Fruit fly (Drosophila melanogaster): Measurements from ENCODE around the gene ac.
A peak's percentile ranks its signal among the peaks of the same experiment; 100 is the strongest.

ac gene

DNA sequence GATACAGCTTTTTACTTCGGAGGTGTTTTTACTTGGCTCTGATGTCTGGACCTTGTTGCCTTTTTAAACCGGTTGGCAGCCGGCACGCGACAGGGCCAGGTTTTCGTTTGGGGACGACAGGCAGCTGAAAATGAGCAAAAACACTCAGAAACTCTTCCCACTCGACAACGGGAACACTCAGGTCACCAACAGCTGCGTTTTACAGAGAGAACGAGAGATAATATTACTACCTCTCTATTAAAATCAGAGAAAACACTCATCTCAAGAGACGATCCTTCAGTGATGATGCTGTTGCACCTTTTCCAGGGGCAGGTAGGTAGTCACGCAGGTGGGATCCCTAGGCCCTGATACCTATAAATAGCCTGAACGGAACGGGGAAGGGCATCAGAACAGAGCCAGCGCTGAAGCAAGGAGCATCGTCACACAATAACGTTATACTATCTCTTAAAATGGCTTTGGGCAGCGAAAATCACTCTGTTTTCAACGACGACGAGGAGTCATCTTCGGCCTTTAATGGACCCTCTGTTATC, at the start of gene ac:
Gene ac (plus strand): TSS at position 387 of the 530 bp plus-strand sequence.
- TF ChIP-seq Dif (GFP tag; optimal IDR thresholded peaks at IDR 0.05; ENCODE audit: partially characterized antibody): peak; percentile 26
- no peak for TF ChIP-seq CrebA (GFP tag; optimal IDR thresholded peaks at IDR 0.05; ENCODE audit: borderline replicate concordance)
- peak; percentile 7 for TF ChIP-seq Rel (GFP tag; optimal IDR thresholded peaks at IDR 0.05)
- TF ChIP-seq Rel (tag; optimal IDR thresholded peaks at IDR 0.05): no peak
- TF ChIP-seq fru (GFP tag; optimal IDR thresholded peaks at IDR 0.05): peak; percentile 42

DNA sequence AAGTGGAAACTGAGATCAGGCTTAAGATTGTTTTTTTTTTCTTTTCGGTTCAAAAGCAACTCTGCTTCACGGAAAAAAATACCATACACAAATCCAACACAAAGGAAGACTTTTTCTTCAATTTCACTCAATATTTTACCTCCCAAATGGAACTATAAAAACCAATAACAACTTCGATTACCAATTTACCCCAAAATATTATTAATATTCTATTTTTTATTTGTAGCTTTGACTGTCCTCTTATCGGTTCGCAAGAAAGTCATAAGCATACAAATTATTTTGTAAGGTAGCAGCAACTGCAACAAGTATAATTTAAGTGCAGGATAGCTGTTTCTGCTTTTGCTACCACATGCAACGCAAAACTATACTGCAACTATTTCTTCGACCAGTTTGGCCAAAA, 35.9 kb upstream of the ac start:
- TF ChIP-seq CrebA (GFP tag; optimal IDR thresholded peaks at IDR 0.05; ENCODE audit: borderline replicate concordance): no peak
- TF ChIP-seq dl (GFP tag; optimal IDR thresholded peaks at IDR 0.05; ENCODE audit: insufficient read depth in 1 of 2, partially characterized antibody in 2 of 2): no peak
- TF ChIP-seq Hr78 (GFP tag; optimal IDR thresholded peaks at IDR 0.05): no peak
- TF ChIP-seq Vsx2 (GFP tag; optimal IDR thresholded peaks at IDR 0.05; ENCODE audit: partially characterized antibody): no peak
- no peak for TF ChIP-seq Hnf4 (GFP tag; optimal IDR thresholded peaks at IDR 0.05)
- TF ChIP-seq ey (GFP tag; optimal IDR thresholded peaks at IDR 0.05): no peak
- no peak for TF ChIP-seq br (GFP tag; optimal IDR thresholded peaks at IDR 0.05)
- no peak for TF ChIP-seq Hr83 (GFP tag; optimal IDR thresholded peaks at IDR 0.05; ENCODE audit: poor library complexity, severe bottlenecking)
- TF ChIP-seq woc (GFP tag; optimal IDR thresholded peaks at IDR 0.05): no peak
- TF ChIP-seq lola (GFP tag; optimal IDR thresholded peaks at IDR 0.05): no peak
- no peak for TF ChIP-seq fru (GFP tag; optimal IDR thresholded peaks at IDR 0.05)
- TF ChIP-seq GATAd (GFP tag; optimal IDR thresholded peaks at IDR 0.05): no peak
- TF ChIP-seq tai (GFP tag; optimal IDR thresholded peaks at IDR 0.05): no peak
- no peak for TF ChIP-seq OdsH (GFP tag; optimal IDR thresholded peaks at IDR 0.05)
- no peak for TF ChIP-seq Dfd (GFP tag; optimal IDR thresholded peaks at IDR 0.05)

DNA sequence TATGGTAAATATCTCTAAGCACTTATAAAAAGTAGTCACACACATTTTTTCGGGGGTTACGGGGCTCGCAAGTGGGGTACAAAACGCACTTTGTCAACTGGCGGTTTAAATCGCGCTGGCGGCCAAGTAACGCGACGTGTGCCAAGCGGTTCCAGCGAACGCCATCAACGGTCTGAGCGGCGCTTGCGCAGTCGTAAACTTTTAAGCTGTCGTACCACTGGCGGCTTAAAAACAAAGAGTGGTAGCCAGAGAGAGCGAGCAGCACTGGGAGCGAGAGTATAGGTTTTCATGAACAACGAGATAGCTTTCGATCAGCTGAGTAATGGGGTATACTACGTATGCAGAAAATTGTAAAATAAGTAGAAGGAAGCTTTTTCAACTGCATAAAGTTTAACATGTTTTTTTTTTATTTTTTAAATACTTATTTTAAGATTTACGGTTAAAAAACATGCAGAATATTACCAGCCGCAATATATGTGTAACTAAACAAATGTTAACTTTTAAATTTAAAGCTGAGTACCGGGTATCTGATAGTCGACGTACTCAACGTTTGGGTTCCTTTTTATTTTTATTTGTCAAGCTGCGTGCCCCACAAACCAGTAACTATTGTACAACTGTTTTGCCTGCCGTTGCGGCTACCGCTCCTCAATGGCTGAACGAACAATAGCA, 35.1 kb upstream of the ac start:
- TF ChIP-seq Abd-B (GFP tag; optimal IDR thresholded peaks at IDR 0.05) (no peak), foxo (GFP tag; optimal IDR thresholded peaks at IDR 0.05) (peak in 1 of 2 experiments; percentile 10), fru (GFP tag; optimal IDR thresholded peaks at IDR 0.05) (peak; percentile 10), dl (GFP tag; optimal IDR thresholded peaks at IDR 0.05; ENCODE audit: insufficient read depth in 1 of 2, partially characterized antibody in 2 of 2) (peak; percentile 26 to 50), Vsx2 (GFP tag; optimal IDR thresholded peaks at IDR 0.05; ENCODE audit: partially characterized antibody) (peak; percentile 59), Jra (GFP tag; optimal IDR thresholded peaks at IDR 0.05) (no peak), h (GFP tag; optimal IDR thresholded peaks at IDR 0.05) (peak; percentile 7), Dif (GFP tag; optimal IDR thresholded peaks at IDR 0.05; ENCODE audit: partially characterized antibody) (peak; percentile 20), Hr78 (GFP tag; optimal IDR thresholded peaks at IDR 0.05) (no peak)

DNA sequence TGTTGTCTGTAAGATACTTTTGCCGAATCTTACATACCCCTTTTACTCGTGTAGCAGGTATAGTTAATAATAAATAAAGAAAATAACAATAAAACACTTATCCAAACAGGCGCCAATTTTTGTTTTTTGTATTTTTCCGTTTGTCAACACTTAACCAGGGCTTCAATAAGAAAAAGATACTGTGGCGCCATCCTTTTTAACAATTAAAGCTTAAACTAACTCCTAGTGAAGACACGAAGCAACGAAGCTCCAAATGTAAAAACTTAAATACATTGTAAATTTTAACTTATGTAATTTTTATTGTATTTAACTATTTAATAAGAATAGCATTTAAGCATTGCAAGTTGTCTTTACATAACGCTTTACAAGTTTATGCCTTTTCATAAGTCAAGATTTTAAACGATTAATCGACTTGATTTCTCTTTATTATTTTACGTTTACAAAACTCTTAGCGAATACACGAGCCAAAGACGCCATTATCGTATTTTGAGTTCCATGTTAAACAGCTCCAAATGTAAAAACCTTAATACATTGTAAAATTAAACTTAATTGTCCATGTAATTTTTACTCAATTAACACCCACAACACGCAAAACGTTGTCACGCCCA, 33.1 kb upstream of the ac start:
- no peak for TF ChIP-seq dsf (GFP tag; optimal IDR thresholded peaks at IDR 0.05; ENCODE audit: borderline replicate concordance)
- no peak for TF ChIP-seq Hr78 (GFP tag; optimal IDR thresholded peaks at IDR 0.05)
- no peak for TF ChIP-seq Dfd (GFP tag; optimal IDR thresholded peaks at IDR 0.05)
- no peak for TF ChIP-seq Vsx2 (GFP tag; optimal IDR thresholded peaks at IDR 0.05; ENCODE audit: partially characterized antibody)
- TF ChIP-seq foxo (GFP tag; optimal IDR thresholded peaks at IDR 0.05): peak in 1 of 2 experiments; percentile 16
- TF ChIP-seq Jra (GFP tag; optimal IDR thresholded peaks at IDR 0.05): no peak
- no peak for TF ChIP-seq jim (GFP tag; optimal IDR thresholded peaks at IDR 0.05)
- no peak for TF ChIP-seq dmrt93B (GFP tag; optimal IDR thresholded peaks at IDR 0.05)
- no peak for TF ChIP-seq Myc (optimal IDR thresholded peaks at IDR 0.05)
- TF ChIP-seq lola (GFP tag; optimal IDR thresholded peaks at IDR 0.05): no peak
- TF ChIP-seq br (GFP tag; optimal IDR thresholded peaks at IDR 0.05): no peak
- TF ChIP-seq GATAd (GFP tag; optimal IDR thresholded peaks at IDR 0.05): no peak
- TF ChIP-seq CG32264 (GFP tag; optimal IDR thresholded peaks at IDR 0.05): no peak
- TF ChIP-seq ey (GFP tag; optimal IDR thresholded peaks at IDR 0.05): no peak
- TF ChIP-seq Hr83 (GFP tag; optimal IDR thresholded peaks at IDR 0.05; ENCODE audit: poor library complexity, severe bottlenecking): peak; percentile 4
- TF ChIP-seq Abd-B (GFP tag; optimal IDR thresholded peaks at IDR 0.05): no peak
- TF ChIP-seq Hnf4 (GFP tag; optimal IDR thresholded peaks at IDR 0.05): peak; percentile 41

- TF ChIP-seq ey (GFP tag; optimal IDR thresholded peaks at IDR 0.05): no peak
- TF ChIP-seq HLH106 (tag; optimal IDR thresholded peaks at IDR 0.05): peak; percentile 31
- TF ChIP-seq Sp1 (GFP tag; optimal IDR thresholded peaks at IDR 0.05): peak; percentile 27
- peak in 1 of 2 experiments; percentile 14 for TF ChIP-seq foxo (GFP tag; optimal IDR thresholded peaks at IDR 0.05)
Measured at dm6 chrX:338123-338527, 31.7 kb upstream of the ac start.

Measured in whole organism, wandering third instar larva.